Worm (Caenorhabditis elegans): ENCODE measurements around the gene cec-6.

ce11 chrIV:5592956-5593355 is 48.3 kb downstream of the cec-6 start:
- no peak for TF ChIP-seq pha-4 (tag; optimal IDR thresholded peaks at IDR 0.05)
- no peak for TF ChIP-seq lin-15B (tag; optimal IDR thresholded peaks at IDR 0.05)
- no peak for TF ChIP-seq lin-39 (tag; optimal IDR thresholded peaks at IDR 0.05)
- no peak for TF ChIP-seq zag-1 (tag; optimal IDR thresholded peaks at IDR 0.05)
- TF ChIP-seq ceh-16 (tag; optimal IDR thresholded peaks at IDR 0.05): no peak
- TF ChIP-seq pqm-1 (tag; optimal IDR thresholded peaks at IDR 0.05): no peak
- no peak for TF ChIP-seq ztf-11 (tag; optimal IDR thresholded peaks at IDR 0.05)
- TF ChIP-seq lsy-12 (tag; optimal IDR thresholded peaks at IDR 0.05): no peak
- TF ChIP-seq unc-62 (GFP tag; optimal IDR thresholded peaks at IDR 0.05): no peak
- TF ChIP-seq egl-27 (tag; optimal IDR thresholded peaks at IDR 0.05): no peak
- TF ChIP-seq ztf-4 (tag; optimal IDR thresholded peaks at IDR 0.05): no peak

Data from whole organism, L3 larva.